Worm (Caenorhabditis elegans) whole organism, L2 larva: ENCODE results near the gene T28A11.16.

Experiments
- C34F6.9 ChIP-seq: fragments of 150-350 bp; optimal IDR thresholded peaks from 2 replicates; lab custom pipeline; 2014; ENCODE audit warnings: missing biosample characterization, missing genetic modification characterization
- R02D3.7 ChIP-seq: fragments of 150-350 bp; optimal IDR thresholded peaks from 2 replicates; lab custom pipeline; 2014; ENCODE audit warnings: missing biosample characterization, missing genetic modification characterization
- ZK546.5 ChIP-seq: sonication (generic microtip); optimal IDR thresholded peaks from 2 replicates; lab custom pipeline; 2017; ENCODE audit warnings: missing biosample characterization, missing genetic modification characterization
- alr-1 ChIP-seq: fragments of 150-350 bp; optimal IDR thresholded peaks from 2 replicates; lab custom pipeline; 2014; ENCODE audit warnings: missing biosample characterization, missing genetic modification characterization
- aly-2 ChIP-seq: fragments of 150-350 bp; optimal IDR thresholded peaks from 2 replicates; lab custom pipeline; 2014; ENCODE audit warnings: missing biosample characterization, missing genetic modification characterization
- ama-1 ChIP-seq: fragments of 150-350 bp; optimal IDR thresholded peaks from 2 replicates; lab custom pipeline; 2018; ENCODE audit warnings: inconsistent platforms
- blmp-1 ChIP-seq: sonication (generic microtip); optimal IDR thresholded peaks from 2 replicates; lab custom pipeline; 2017; ENCODE audit warnings: missing genetic modification characterization, mild to moderate bottlenecking, missing compliant biosample characterization, antibody characterized with exemption, moderate library complexity; ENCODE audit not compliant: insufficient read depth
- ceh-16 ChIP-seq: fragments of 150-350 bp; optimal IDR thresholded peaks from 2 replicates; lab custom pipeline; 2014; ENCODE audit warnings: missing biosample characterization, missing genetic modification characterization
- ceh-82 ChIP-seq: fragments of 150-350 bp; optimal IDR thresholded peaks from 2 replicates; lab custom pipeline; 2014; ENCODE audit warnings: missing biosample characterization, missing genetic modification characterization
- dmd-4 ChIP-seq: sonication (generic microtip); optimal IDR thresholded peaks from 2 replicates; lab custom pipeline; 2017; ENCODE audit warnings: missing biosample characterization, missing genetic modification characterization
- egl-27 ChIP-seq: sonication (generic microtip); optimal IDR thresholded peaks from 3 replicates; lab custom pipeline; 2017; ENCODE audit warnings: missing biosample characterization, missing genetic modification reagents, missing genetic modification characterization
- elt-1 ChIP-seq: fragments of 150-350 bp; optimal IDR thresholded peaks from 2 replicates; lab custom pipeline; 2014; ENCODE audit warnings: missing biosample characterization, missing genetic modification characterization
- gmeb-1 ChIP-seq: fragments of 150-350 bp; optimal IDR thresholded peaks from 2 replicates; lab custom pipeline; 2014; ENCODE audit warnings: missing biosample characterization, missing genetic modification characterization
- lin-13 ChIP-seq: fragments of 150-350 bp; optimal IDR thresholded peaks from 2 replicates; lab custom pipeline; 2014; ENCODE audit warnings: missing biosample characterization, missing genetic modification reagents, missing genetic modification characterization
- lin-39 ChIP-seq: fragments of 150-350 bp; optimal IDR thresholded peaks from 2 replicates; lab custom pipeline; 2014; ENCODE audit warnings: missing biosample characterization, missing genetic modification reagents, missing genetic modification characterization
- mab-5 ChIP-seq: fragments of 150-350 bp; optimal IDR thresholded peaks from 2 replicates; lab custom pipeline; 2014; ENCODE audit warnings: missing biosample characterization, missing genetic modification characterization
- mbf-1 ChIP-seq: sonication (generic microtip); optimal IDR thresholded peaks from 2 replicates; lab custom pipeline; 2017; ENCODE audit warnings: missing biosample characterization, missing genetic modification characterization
- nhr-10 ChIP-seq: sonication (generic microtip); optimal IDR thresholded peaks from 2 replicates; lab custom pipeline; 2017; ENCODE audit warnings: missing biosample characterization, missing genetic modification characterization
- nhr-11 ChIP-seq: fragments of 150-350 bp; optimal IDR thresholded peaks from 2 replicates; lab custom pipeline; 2014; ENCODE audit warnings: missing biosample characterization, missing genetic modification characterization
- nhr-12 ChIP-seq: fragments of 150-350 bp; optimal IDR thresholded peaks from 2 replicates; lab custom pipeline; 2014; ENCODE audit warnings: missing biosample characterization, missing genetic modification characterization
- nhr-21 ChIP-seq: fragments of 150-350 bp; optimal IDR thresholded peaks from 2 replicates; lab custom pipeline; 2014; ENCODE audit warnings: missing biosample characterization, missing genetic modification characterization
- nhr-23 ChIP-seq: fragments of 150-350 bp; optimal IDR thresholded peaks from 2 replicates; lab custom pipeline; 2014; ENCODE audit warnings: missing biosample characterization, missing genetic modification reagents, missing genetic modification characterization
- nhr-237 ChIP-seq: fragments of 150-350 bp; optimal IDR thresholded peaks from 2 replicates; lab custom pipeline; 2014; ENCODE audit warnings: missing biosample characterization, missing genetic modification characterization
- nhr-25 ChIP-seq: fragments of 150-350 bp; sonication (generic microtip); optimal IDR thresholded peaks from 3 replicates; lab custom pipeline; 2014; ENCODE audit warnings: missing biosample characterization, missing genetic modification characterization
- nhr-77 ChIP-seq: fragments of 150-350 bp; optimal IDR thresholded peaks from 2 replicates; lab custom pipeline; 2014; ENCODE audit warnings: missing biosample characterization, missing genetic modification characterization
- peb-1 ChIP-seq: fragments of 150-350 bp; optimal IDR thresholded peaks from 2 replicates; lab custom pipeline; 2014; ENCODE audit warnings: missing biosample characterization, missing genetic modification characterization
- sem-4 ChIP-seq: fragments of 150-350 bp; optimal IDR thresholded peaks from 2 replicates; lab custom pipeline; 2014; ENCODE audit warnings: missing biosample characterization, missing genetic modification reagents, missing genetic modification characterization
- sma-3 ChIP-seq: sonication (generic microtip); optimal IDR thresholded peaks from 2 replicates; lab custom pipeline; 2016; ENCODE audit warnings: missing genetic modification reagents, missing genetic modification characterization, missing compliant biosample characterization
- sma-9 ChIP-seq, 2 experiments: fragments of 150-350 bp in 1 of 2; sonication (generic microtip) in 1 of 2; optimal IDR thresholded peaks; 2 replicates each; lab custom pipeline; 2014 to 2016; ENCODE audit warnings: missing genetic modification characterization in 2 of 2, mild to moderate bottlenecking in 1 of 2, missing biosample characterization in 1 of 2, missing compliant biosample characterization in 1 of 2, missing genetic modification reagents in 1 of 2, moderate library complexity in 1 of 2
- snpc-4 ChIP-seq: fragments of 150-350 bp; optimal IDR thresholded peaks from 2 replicates; lab custom pipeline; 2014; ENCODE audit warnings: missing biosample characterization, missing genetic modification characterization
- unc-55 ChIP-seq: fragments of 150-350 bp; sonication (generic microtip); optimal IDR thresholded peaks from 3 replicates; lab custom pipeline; 2014; ENCODE audit warnings: missing biosample characterization, missing genetic modification reagents, missing genetic modification characterization
- unc-62 ChIP-seq: fragments of 150-350 bp; optimal IDR thresholded peaks from 2 replicates; lab custom pipeline; 2014; ENCODE audit warnings: missing biosample characterization, missing genetic modification reagents, missing genetic modification characterization
- zag-1 ChIP-seq: fragments of 150-350 bp; optimal IDR thresholded peaks from 2 replicates; lab custom pipeline; 2014; ENCODE audit warnings: missing biosample characterization, missing genetic modification characterization
- ztf-1 ChIP-seq: fragments of 200-800 bp; sonication (Bioruptor generic); conservative IDR thresholded peaks from 2 replicates; pipeline ENCODE4 v1.3.6; 2022; ENCODE audit warnings: missing genetic modification characterization, missing compliant biosample characterization
- ztf-11 ChIP-seq: sonication (generic microtip); optimal IDR thresholded peaks from 2 replicates; lab custom pipeline; 2017; ENCODE audit warnings: missing biosample characterization, missing genetic modification characterization
- ztf-4 ChIP-seq: fragments of 150-350 bp; optimal IDR thresholded peaks from 2 replicates; lab custom pipeline; 2014; ENCODE audit warnings: missing biosample characterization, missing genetic modification characterization

Gene T28A11.16

ce11 chrV:3297764-3298163, 38.7 kb upstream of the T28A11.16 start, which contains the start of gene srx-122:
Gene srx-122, minus strand, starts transcription at chrV:3297864.
- TF ChIP-seq ZK546.5 (tag; lab: Kevin White, UChicago) = no peak
- TF ChIP-seq snpc-4 (tag; lab: Kevin White, UChicago) = no peak
- no peak for TF ChIP-seq peb-1 (tag; lab: Kevin White, UChicago)
- TF ChIP-seq nhr-77 (tag; lab: Kevin White, UChicago) = no peak
- TF ChIP-seq C34F6.9 (tag; lab: Kevin White, UChicago) = no peak
- TF ChIP-seq nhr-11 = no peak
- no peak for TF ChIP-seq ama-1 (lab: Kevin White, UChicago)
- TF ChIP-seq nhr-237 (tag; lab: Kevin White, UChicago) = no peak
- no peak for TF ChIP-seq ceh-82 (tag; lab: Kevin White, UChicago)

- TF ChIP-seq R02D3.7 (tag; lab: Kevin White, UChicago) (no peak), nhr-12 (tag; lab: Kevin White, UChicago) (no peak), sma-9 (GFP tag; optimal IDR thresholded peaks at IDR 0.05; lab: Kevin White, UChicago) (no peak), sma-9 (tag; optimal IDR thresholded peaks at IDR 0.05; lab: Kevin White, UChicago) (no peak), zag-1 (no peak), sma-3 (GFP tag; lab: Kevin White, UChicago) (no peak), unc-62 (GFP tag; lab: Kevin White, UChicago) (no peak), ceh-82 (tag; lab: Kevin White, UChicago) (no peak), nhr-23 (no peak), ZK546.5 (tag; lab: Kevin White, UChicago) (no peak), sem-4 (tag; lab: Kevin White, UChicago) (no peak), gmeb-1 (tag; lab: Kevin White, UChicago) (no peak), mab-5 (no peak), peb-1 (tag; lab: Kevin White, UChicago) (no peak), nhr-25 (tag; lab: Kevin White, UChicago) (no peak), C34F6.9 (tag; lab: Kevin White, UChicago) (no peak), mbf-1 (tag; lab: Kevin White, UChicago) (no peak), blmp-1 (no peak), lin-13 (GFP tag; lab: Kevin White, UChicago) (no peak), nhr-21 (tag; lab: Kevin White, UChicago) (no peak), egl-27 (tag; lab: Kevin White, UChicago) (no peak)
Observed at ce11 chrV:3295368-3295767, 36.4 kb upstream of the T28A11.16 start.

ce11 chrV:3289267-3289666, 30.2 kb upstream of the T28A11.16 start, which contains the start of gene F35F10.6:
Gene F35F10.6, minus strand, starts transcription at chrV:3289367.
- TF ChIP-seq alr-1 = no peak
- TF ChIP-seq aly-2 (tag; lab: Kevin White, UChicago) = no peak
- no peak for TF ChIP-seq unc-55 (GFP tag; lab: Kevin White, UChicago)
- TF ChIP-seq zag-1 = no peak
- no peak for TF ChIP-seq ztf-4 (tag; lab: Kevin White, UChicago)

ce11 chrV:3288134-3288533, 29.1 kb upstream of the T28A11.16 start:
- TF ChIP-seq lin-39 (tag; lab: Kevin White, UChicago) = no peak
- TF ChIP-seq elt-1 (tag; lab: Kevin White, UChicago) = no peak
- no peak for TF ChIP-seq nhr-77 (tag; lab: Kevin White, UChicago)
- TF ChIP-seq ama-1 (lab: Kevin White, UChicago) = no peak
- no peak for TF ChIP-seq snpc-4 (tag; lab: Kevin White, UChicago)
- TF ChIP-seq ZK546.5 (tag; lab: Kevin White, UChicago) = no peak
- TF ChIP-seq ztf-1 (GFP tag; lab: Robert Waterston, UW) = no peak
- TF ChIP-seq ztf-11 (tag; lab: Kevin White, UChicago) = no peak
- no peak for TF ChIP-seq lin-13 (GFP tag; lab: Kevin White, UChicago)
- TF ChIP-seq gmeb-1 (tag; lab: Kevin White, UChicago) = no peak
- no peak for TF ChIP-seq nhr-12 (tag; lab: Kevin White, UChicago)
- TF ChIP-seq nhr-10 (tag; lab: Kevin White, UChicago) = no peak

- TF ChIP-seq ceh-16 (tag; lab: Kevin White, UChicago) (no peak), egl-27 (tag; lab: Kevin White, UChicago) (no peak), ceh-82 (tag; lab: Kevin White, UChicago) (no peak), ztf-11 (tag; lab: Kevin White, UChicago) (no peak), dmd-4 (tag; lab: Kevin White, UChicago) (no peak), sma-3 (GFP tag; lab: Kevin White, UChicago) (no peak), snpc-4 (tag; lab: Kevin White, UChicago) (no peak), C34F6.9 (tag; lab: Kevin White, UChicago) (no peak), lin-39 (tag; lab: Kevin White, UChicago) (no peak)
Observed at ce11 chrV:3287330-3287729, 28.3 kb upstream of the T28A11.16 start, which contains the start of gene F35F10.7. Gene F35F10.7, minus strand, starts transcription at chrV:3287430.
